Worm (Caenorhabditis elegans) whole organism, young adult: ENCODE measurements around the gene F07C3.2.

Experiments
- B0261.1 ChIP-seq: sonication (generic microtip); optimal IDR thresholded peaks from 2 replicates; lab custom pipeline; 2016; ENCODE audit warnings: mild to moderate bottlenecking, missing genetic modification characterization, moderate library complexity, missing compliant biosample characterization
- D2030.7 ChIP-seq: fragments of 200-800 bp; sonication (Bioruptor generic); IDR thresholded peaks from 2 replicates; pipeline ENCODE4 v1.3.6; 2022; ENCODE audit warnings: missing genetic modification reagents, missing genetic modification characterization, missing compliant biosample characterization
- F10E7.11 ChIP-seq: sonication (generic microtip); optimal IDR thresholded peaks from 2 replicates; lab custom pipeline; 2017; ENCODE audit warnings: mild to moderate bottlenecking, missing genetic modification characterization, moderate library complexity, missing compliant biosample characterization
- F22D6.2 ChIP-seq: sonication (generic microtip); optimal IDR thresholded peaks from 2 replicates; lab custom pipeline; 2016; ENCODE audit warnings: mild to moderate bottlenecking, missing genetic modification characterization, missing compliant biosample characterization
- F49E8.2 ChIP-seq: sonication (generic microtip); optimal IDR thresholded peaks from 3 replicates; lab custom pipeline; 2017; ENCODE audit warnings: missing genetic modification characterization, mild to moderate bottlenecking, missing compliant biosample characterization, antibody characterized with exemption, moderate library complexity; ENCODE audit not compliant: insufficient read depth
- K11D2.4 ChIP-seq: fragments of 200-800 bp; sonication (Bioruptor generic); IDR thresholded peaks from 2 replicates; pipeline ENCODE4 v1.3.6; 2022; ENCODE audit warnings: missing genetic modification reagents, missing genetic modification characterization, missing compliant biosample characterization
- T07F8.4 ChIP-seq: sonication (generic microtip); optimal IDR thresholded peaks from 2 replicates; lab custom pipeline; 2016; ENCODE audit warnings: mild to moderate bottlenecking, missing genetic modification characterization, moderate library complexity, missing compliant biosample characterization
- T26A5.8 ChIP-seq: sonication (generic microtip); optimal IDR thresholded peaks from 2 replicates; lab custom pipeline; 2016; ENCODE audit warnings: missing genetic modification characterization, missing compliant biosample characterization
- Y56A3A.18 ChIP-seq: fragments of 200-800 bp; sonication (Bioruptor generic); IDR thresholded peaks from 2 replicates; pipeline ENCODE4 v1.3.6; 2022; ENCODE audit warnings: missing genetic modification reagents, missing genetic modification characterization, missing compliant biosample characterization
- ZK185.1 ChIP-seq: sonication (generic microtip); optimal IDR thresholded peaks from 2 replicates; lab custom pipeline; 2016; ENCODE audit warnings: mild to moderate bottlenecking, missing genetic modification characterization, missing compliant biosample characterization; ENCODE audit not compliant: poor library complexity, severe bottlenecking
- ama-1 ChIP-seq, 3 experiments: fragments of 150-350 bp in 1 of 3; sonication (generic microtip) in 2 of 3; optimal IDR thresholded peaks; 2 replicates each; lab custom pipeline; 2014 to 2018; ENCODE audit warnings: missing biosample characterization in 2 of 3, missing genetic modification characterization in 2 of 3, missing genetic modification reagents in 2 of 3
- attf-3 ChIP-seq: fragments of 200-800 bp; sonication (Bioruptor generic); conservative IDR thresholded peaks from 2 replicates; pipeline ENCODE4 v1.3.6; 2022; ENCODE audit warnings: missing genetic modification reagents, missing genetic modification characterization, missing compliant biosample characterization
- bed-1 ChIP-seq: fragments of 200-800 bp; sonication (Bioruptor generic); IDR thresholded peaks from 2 replicates; pipeline ENCODE4 v1.3.6; 2022; ENCODE audit warnings: missing genetic modification reagents, missing genetic modification characterization, missing compliant biosample characterization
- ccch-3 ChIP-seq: fragments of 200-800 bp; sonication (Bioruptor generic); optimal IDR thresholded peaks from 2 replicates; lab custom pipeline; 2018; ENCODE audit warnings: mild to moderate bottlenecking, missing genetic modification characterization, missing compliant biosample characterization
- ceh-27 ChIP-seq: fragments of 200-800 bp; sonication (Bioruptor generic); optimal IDR thresholded peaks from 2 replicates; lab custom pipeline; 2018; ENCODE audit warnings: mild to moderate bottlenecking, missing genetic modification characterization, moderate library complexity, missing compliant biosample characterization
- dpff-1 ChIP-seq: sonication (generic microtip); optimal IDR thresholded peaks from 2 replicates; lab custom pipeline; 2017; ENCODE audit warnings: mild to moderate bottlenecking, missing genetic modification characterization, missing compliant biosample characterization
- dpl-1 ChIP-seq: fragments of 150-350 bp; optimal IDR thresholded peaks from 2 replicates; lab custom pipeline; 2014; ENCODE audit warnings: missing biosample characterization, missing genetic modification reagents, missing genetic modification characterization
- egl-18 ChIP-seq: fragments of 200-800 bp; sonication (Bioruptor generic); IDR thresholded peaks from 2 replicates; pipeline ENCODE4 v1.3.6; 2022; ENCODE audit warnings: missing genetic modification reagents, missing genetic modification characterization, missing compliant biosample characterization
- egl-44 ChIP-seq: fragments of 200-800 bp; sonication (Bioruptor generic); IDR thresholded peaks from 2 replicates; pipeline ENCODE4 v1.3.6; 2022; ENCODE audit warnings: missing genetic modification reagents, missing genetic modification characterization, missing compliant biosample characterization
- ekl-4 ChIP-seq: fragments of 200-800 bp; sonication (Bioruptor generic); IDR thresholded peaks from 2 replicates; pipeline ENCODE4 v1.3.6; 2022; ENCODE audit warnings: missing genetic modification reagents, missing genetic modification characterization, missing compliant biosample characterization
- ets-4 ChIP-seq: fragments of 200-800 bp; sonication (Bioruptor generic); optimal IDR thresholded peaks from 2 replicates; lab custom pipeline; 2018; ENCODE audit warnings: mild to moderate bottlenecking, missing genetic modification characterization, missing compliant biosample characterization
- gei-17 ChIP-seq: fragments of 200-800 bp; sonication (Bioruptor generic); optimal IDR thresholded peaks from 2 replicates; lab custom pipeline; 2018; ENCODE audit warnings: mild to moderate bottlenecking, missing genetic modification characterization, missing compliant biosample characterization
- him-1 ChIP-seq: sonication (generic microtip); optimal IDR thresholded peaks from 2 replicates; lab custom pipeline; 2016; ENCODE audit warnings: missing genotype, missing genetic modification reagents, missing genetic modification characterization, missing compliant biosample characterization
- hlh-26 ChIP-seq: fragments of 200-800 bp; sonication (Bioruptor generic); conservative IDR thresholded peaks from 2 replicates; pipeline ENCODE4 v1.3.6; 2022; ENCODE audit warnings: missing genetic modification reagents, missing genetic modification characterization, missing compliant biosample characterization
- hmg-1.2 ChIP-seq: fragments of 200-800 bp; sonication (Bioruptor generic); IDR thresholded peaks from 2 replicates; pipeline ENCODE4 v1.3.6; 2022; ENCODE audit warnings: missing genetic modification reagents, missing genetic modification characterization, missing compliant biosample characterization
- hmg-20 ChIP-seq: fragments of 200-800 bp; sonication (Bioruptor generic); IDR thresholded peaks from 2 replicates; pipeline ENCODE4 v1.3.6; 2022; ENCODE audit warnings: missing genetic modification reagents, missing genetic modification characterization, missing compliant biosample characterization
- hrde-1 ChIP-seq: sonication (generic microtip); optimal IDR thresholded peaks from 2 replicates; lab custom pipeline; 2016; ENCODE audit warnings: missing genetic modification characterization, mild to moderate bottlenecking, missing compliant biosample characterization, moderate library complexity, missing genotype, missing genetic modification reagents, borderline replicate concordance
- mes-4 ChIP-seq: sonication (generic microtip); optimal IDR thresholded peaks from 2 replicates; lab custom pipeline; 2016; ENCODE audit warnings: missing genotype, missing genetic modification characterization, missing compliant biosample characterization
- nfya-2 ChIP-seq: fragments of 200-800 bp; sonication (Bioruptor generic); IDR thresholded peaks from 2 replicates; pipeline ENCODE4 v1.3.6; 2022; ENCODE audit warnings: missing genetic modification reagents, missing genetic modification characterization, missing compliant biosample characterization
- nhr-120 ChIP-seq: fragments of 200-800 bp; sonication (Bioruptor generic); IDR thresholded peaks from 2 replicates; pipeline ENCODE4 v1.3.6; 2022; ENCODE audit warnings: missing genetic modification characterization, missing compliant biosample characterization
- rpc-1 ChIP-seq, 2 experiments: fragments of 150-350 bp in 1 of 2; sonication (generic microtip) in 1 of 2; optimal IDR thresholded peaks; 2 replicates each; lab custom pipeline; 2014 to 2018; ENCODE audit warnings: missing biosample characterization in 1 of 2, missing genetic modification characterization in 1 of 2, missing genetic modification reagents in 1 of 2, missing genotype in 1 of 2
- sdz-38 ChIP-seq: sonication (generic microtip); optimal IDR thresholded peaks from 2 replicates; lab custom pipeline; 2016; ENCODE audit warnings: missing genotype, missing genetic modification characterization, missing compliant biosample characterization
- snpc-3.4 ChIP-seq: sonication (generic microtip); optimal IDR thresholded peaks from 2 replicates; lab custom pipeline; 2017; ENCODE audit warnings: missing genetic modification characterization, mild to moderate bottlenecking, missing compliant biosample characterization, antibody characterized with exemption, moderate library complexity, missing genotype, missing genetic modification reagents
- snpc-4 ChIP-seq, 5 experiments: fragments of 150-350 bp in 1 of 5; sonication (generic microtip) in 4 of 5; optimal IDR thresholded peaks; 2 replicates each; lab custom pipeline; 2014 to 2018; ENCODE audit warnings: missing genetic modification characterization in 5 of 5, missing biosample characterization in 3 of 5, antibody characterized with exemption in 2 of 5, mild to moderate bottlenecking in 2 of 5, missing compliant biosample characterization in 2 of 5, missing genotype in 2 of 5, moderate library complexity in 2 of 5, missing genetic modification reagents in 1 of 5
- somi-1 ChIP-seq: fragments of 200-800 bp; sonication (Bioruptor generic); optimal IDR thresholded peaks from 2 replicates; lab custom pipeline; 2018; ENCODE audit warnings: mild to moderate bottlenecking, missing genetic modification characterization, missing compliant biosample characterization
- tbx-9 ChIP-seq: sonication (generic microtip); optimal IDR thresholded peaks from 2 replicates; lab custom pipeline; 2016; ENCODE audit warnings: borderline replicate concordance, missing genetic modification characterization, inconsistent platforms, missing compliant biosample characterization
- zfh-2 ChIP-seq: fragments of 200-800 bp; sonication (Bioruptor generic); conservative IDR thresholded peaks from 2 replicates; pipeline ENCODE4 v1.3.6; 2022; ENCODE audit warnings: missing genetic modification reagents, missing genetic modification characterization, missing compliant biosample characterization
- ztf-3 ChIP-seq: fragments of 200-800 bp; sonication (Bioruptor generic); optimal IDR thresholded peaks from 2 replicates; lab custom pipeline; 2018; ENCODE audit warnings: mild to moderate bottlenecking, missing genetic modification characterization, missing compliant biosample characterization

The F07C3.2 gene

DNA sequence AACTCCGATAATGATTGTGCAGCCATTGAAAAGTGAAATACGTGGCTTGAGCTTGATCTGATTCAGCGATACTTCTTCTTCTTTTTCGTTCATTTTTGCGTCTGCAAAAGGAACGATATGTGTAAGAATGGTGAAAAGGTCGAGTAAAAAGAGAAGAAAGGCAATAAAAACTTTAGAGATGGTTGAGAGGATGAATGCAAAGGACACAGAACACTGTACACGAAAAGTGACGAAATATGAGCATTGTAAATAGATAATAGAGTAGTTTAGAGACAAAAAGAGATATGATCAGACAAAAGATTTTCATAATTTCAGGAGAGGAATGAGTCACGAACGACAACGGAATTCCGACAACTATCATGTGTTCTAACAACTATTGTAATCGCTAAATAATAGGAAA lies 20.4 kb downstream of the F07C3.2 start, which contains the start of gene aat-2:
aat-2 (minus strand) TSS at position 101 of the 400 bp plus-strand sequence.
- TF ChIP-seq tbx-9 (tag; lab: Kevin White, UChicago) (no peak), attf-3 (no peak), F49E8.2 (tag; lab: Kevin White, UChicago) (no peak), gei-17 (GFP tag; lab: Kevin White, UChicago) (no peak), nhr-120 (GFP tag; lab: Robert Waterston, UW) (no peak), T07F8.4 (tag; lab: Kevin White, UChicago) (no peak), hmg-20 (GFP tag; lab: Robert Waterston, UW) (no peak), ekl-4 (no peak), F10E7.11 (tag; lab: Kevin White, UChicago) (no peak)

DNA sequence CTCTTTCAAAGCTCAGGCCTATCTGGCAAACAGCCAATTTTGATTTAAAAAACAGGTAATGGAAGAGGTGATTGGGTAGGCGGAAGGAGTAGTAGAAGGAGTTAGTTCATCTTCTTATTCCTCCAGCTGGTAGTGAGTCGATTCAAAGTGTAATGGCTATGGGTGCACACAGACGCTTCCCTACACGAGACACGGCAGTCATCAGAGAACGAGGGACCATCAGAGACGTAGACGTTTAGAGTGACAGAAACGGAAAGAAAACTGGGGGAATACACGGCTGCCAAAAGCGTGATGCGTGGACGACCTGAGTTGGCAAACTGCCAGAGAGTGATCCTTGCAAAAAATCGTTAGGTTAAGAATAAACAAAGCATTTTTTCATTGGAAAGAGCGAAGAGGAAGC lies 21.5 kb downstream of the F07C3.2 start:
- peak; percentile 60; the same call in 1 of the 2 replicates for TF ChIP-seq hmg-1.2 (GFP tag; lab: Robert Waterston, UW)
- TF ChIP-seq ets-4 (GFP tag; lab: Kevin White, UChicago), result no peak
- TF ChIP-seq hrde-1 (tag; lab: Kevin White, UChicago), result no peak

DNA sequence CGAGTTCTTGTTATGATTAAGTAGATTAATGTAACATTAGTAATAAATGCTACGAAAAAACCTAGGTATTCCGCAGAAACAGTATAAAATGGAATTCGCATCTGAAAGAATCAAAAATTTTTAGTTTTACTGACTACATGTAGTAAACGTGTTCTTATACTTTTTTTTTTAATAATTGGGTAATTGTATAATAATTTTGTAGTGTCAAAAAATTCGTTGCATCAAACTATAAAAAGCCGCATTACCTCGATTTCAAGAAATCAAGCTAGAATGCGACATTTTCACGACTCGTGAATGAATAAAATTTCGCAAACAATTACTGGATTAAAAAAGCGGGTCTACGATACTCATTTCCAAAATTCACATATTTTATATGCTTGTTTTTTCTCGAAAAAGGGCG lies 23.3 kb downstream of the F07C3.2 start, which contains the start of gene str-94:
str-94 (minus strand) TSS at position 101 of the 400 bp plus-strand sequence.
- TF ChIP-seq him-1 (no peak), ama-1 (optimal IDR thresholded peaks at IDR 0.05; lab: Kevin White, UChicago) (no peak), ama-1 (GFP tag; optimal IDR thresholded peaks at IDR 0.05; lab: Kevin White, UChicago) (no peak), ccch-3 (no peak), dpff-1 (tag; lab: Kevin White, UChicago) (no peak), snpc-4 (GFP tag; optimal IDR thresholded peaks at IDR 0.05; lab: Kevin White, UChicago) (no peak), snpc-4 (tag; optimal IDR thresholded peaks at IDR 0.05; lab: Kevin White, UChicago) (no peak), ceh-27 (GFP tag; lab: Kevin White, UChicago) (no peak), rpc-1 (optimal IDR thresholded peaks at IDR 0.05; lab: Kevin White, UChicago) (no peak), rpc-1 (tag; optimal IDR thresholded peaks at IDR 0.05; lab: Kevin White, UChicago) (no peak), snpc-3.4 (tag; lab: Kevin White, UChicago) (no peak), somi-1 (no peak)

DNA sequence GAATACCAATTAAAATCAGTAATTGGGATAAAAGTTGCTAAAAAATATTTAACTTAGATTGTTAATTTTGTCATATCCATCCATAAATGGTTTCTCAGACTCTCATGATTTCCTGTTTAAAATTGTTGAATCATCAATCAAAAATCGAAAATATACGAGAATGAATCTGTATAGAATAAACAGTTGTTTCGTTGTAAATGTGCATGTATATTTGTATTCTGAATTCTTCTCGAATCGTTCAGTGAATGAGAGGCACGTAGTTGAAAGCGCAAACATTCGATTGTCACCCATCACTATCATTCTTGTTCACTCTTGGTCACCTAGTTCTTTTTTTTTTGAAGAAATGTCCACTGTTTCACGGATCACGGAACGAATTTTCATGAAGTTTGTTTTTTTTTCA lies 24.0 kb downstream of the F07C3.2 start, which contains the start of gene ptd-2:
ptd-2 (plus strand) TSS at position 301 of the 400 bp plus-strand sequence.
- no peak for TF ChIP-seq somi-1
- TF ChIP-seq ztf-3, result no peak
- no peak for TF ChIP-seq ZK185.1 (tag; lab: Kevin White, UChicago)
- TF ChIP-seq T26A5.8, result no peak
- TF ChIP-seq F22D6.2 (tag; lab: Kevin White, UChicago), result no peak
- no peak for TF ChIP-seq B0261.1
- TF ChIP-seq egl-44, result no peak
- no peak for TF ChIP-seq hlh-26 (GFP tag; lab: Robert Waterston, UW)
- TF ChIP-seq zfh-2 (GFP tag; lab: Robert Waterston, UW), result no peak
- TF ChIP-seq D2030.7 (GFP tag; lab: Robert Waterston, UW), result no peak
- TF ChIP-seq bed-1, result no peak
- no peak for TF ChIP-seq K11D2.4 (GFP tag; lab: Robert Waterston, UW)
- TF ChIP-seq mes-4 (tag; lab: Kevin White, UChicago), result no peak
- no peak for TF ChIP-seq nfya-2 (GFP tag; lab: Robert Waterston, UW)
- no peak for TF ChIP-seq dpl-1
- TF ChIP-seq hmg-20 (GFP tag; lab: Robert Waterston, UW), result no peak
- TF ChIP-seq F49E8.2 (tag; lab: Kevin White, UChicago), result no peak
- TF ChIP-seq egl-18 (GFP tag; lab: Robert Waterston, UW), result no peak
- TF ChIP-seq Y56A3A.18 (GFP tag; lab: Robert Waterston, UW), result no peak
- TF ChIP-seq sdz-38 (tag; lab: Kevin White, UChicago), result no peak
